Fruit fly (Drosophila melanogaster) whole organism, wandering third instar larva: ENCODE data around the gene Exo70.

Source experiments
- Mio ChIP-seq: sonication (Bioruptor generic); optimal IDR thresholded peaks from 2 replicates; lab custom pipeline; 2016; ENCODE audit warnings: missing biosample characterization, missing genetic modification characterization
- brk ChIP-seq: fragments of 200-800 bp; sonication (Bioruptor generic); optimal IDR thresholded peaks from 2 replicates; lab custom pipeline; 2016; ENCODE audit warnings: missing biosample characterization, mild to moderate bottlenecking, missing genetic modification characterization
- rgr ChIP-seq: fragments of 200-800 bp; sonication (Bioruptor generic); optimal IDR thresholded peaks from 3 replicates; lab custom pipeline; 2016; ENCODE audit warnings: missing biosample characterization, mild to moderate bottlenecking, missing genetic modification characterization

dm6 chr3L:8383968-8384367, 27.7 kb upstream of the Exo70 start:
- TF ChIP-seq Mio, result no peak
- no peak for TF ChIP-seq rgr (GFP tag; lab: Kevin White, UChicago)
- TF ChIP-seq brk (GFP tag; lab: Kevin White, UChicago), result no peak
